Fruit fly (Drosophila melanogaster) whole organism: ENCODE data around the gene SP1029.

Source experiments
- CG8478 ChIP-seq: fragments of >200 bp; optimal IDR thresholded peaks from 2 replicates; lab custom pipeline; 2018; ENCODE audit warnings: inconsistent platforms
- Dll ChIP-seq: fragments of >200 bp; optimal IDR thresholded peaks from 2 replicates; lab custom pipeline; 2017
- EcR ChIP-seq, 2 experiments: fragments of >200 bp; optimal IDR thresholded peaks; 2 replicates each; lab custom pipeline; 2017; ENCODE audit warnings: missing biosample characterization in 2 of 2, missing genetic modification characterization in 2 of 2, missing genetic modification reagents in 2 of 2
- pan ChIP-seq: fragments of >200 bp; optimal IDR thresholded peaks from 2 replicates; lab custom pipeline; 2017
- psq ChIP-seq: fragments of >200 bp; optimal IDR thresholded peaks from 2 replicates; lab custom pipeline; 2017
- usp ChIP-seq: fragments of >200 bp; optimal IDR thresholded peaks from 2 replicates; lab custom pipeline; 2017; ENCODE audit warnings: missing biosample characterization, missing genetic modification characterization, mixed read lengths

- TF ChIP-seq usp, result no peak
- no peak for TF ChIP-seq CG8478 (lab: Kevin White, UChicago)
- TF ChIP-seq psq, result no peak
- no peak for TF ChIP-seq pan (lab: Kevin White, UChicago)
- TF ChIP-seq Dll (lab: Kevin White, UChicago), result no peak
- TF ChIP-seq EcR (GFP tag; optimal IDR thresholded peaks at IDR 0.05; lab: Kevin White, UChicago), result no peak
These were observed 7.8 kb upstream of the SP1029 start for dm6 chr3R:29257890-29258691.
